Fruit fly (Drosophila melanogaster) whole organism, embryonic: ENCODE results near the gene CG31743.

Experiments used
- Bdp1 ChIP-seq: fragments of 200-800 bp; sonication (Bioruptor generic); optimal IDR thresholded peaks from 3 replicates; lab custom pipeline; 2016; ENCODE audit warnings: missing biosample characterization, missing genetic modification characterization
- Blimp-1 ChIP-seq: fragments of 200-800 bp; sonication (Bioruptor generic); optimal IDR thresholded peaks from 3 replicates; lab custom pipeline; 2018; ENCODE audit warnings: missing biosample characterization, missing genetic modification characterization, mild to moderate bottlenecking, moderate library complexity, missing genetic modification reagents
- C15 ChIP-seq: fragments of 200-800 bp; sonication (Bioruptor generic); IDR thresholded peaks from 3 replicates; pipeline ENCODE4 v1.3.6; 2022; ENCODE audit warnings: missing biosample characterization, missing genetic modification characterization
- CG10147 ChIP-seq: fragments of 200-800 bp; sonication (Bioruptor generic); optimal IDR thresholded peaks from 2 replicates; lab custom pipeline; 2019; ENCODE audit warnings: missing biosample characterization, mild to moderate bottlenecking, missing genetic modification characterization, moderate library complexity
- CG10366 ChIP-seq: fragments of 200-800 bp; sonication (Bioruptor generic); IDR thresholded peaks from 2 replicates; pipeline ENCODE4 v1.3.6; 2022; ENCODE audit warnings: missing biosample characterization, missing genetic modification characterization
- CG10462 ChIP-seq: fragments of 200-800 bp; sonication (Bioruptor generic); optimal IDR thresholded peaks from 2 replicates; lab custom pipeline; 2016; ENCODE audit warnings: missing biosample characterization, missing genetic modification characterization
- CG10565 ChIP-seq: fragments of 200-800 bp; sonication (Bioruptor generic); optimal IDR thresholded peaks from 3 replicates; lab custom pipeline; 2016; ENCODE audit warnings: missing biosample characterization, mild to moderate bottlenecking, missing genetic modification characterization
- CG10959 ChIP-seq: fragments of 200-800 bp; sonication (Bioruptor generic); IDR thresholded peaks from 2 replicates; pipeline ENCODE4 v1.3.6; 2022; ENCODE audit warnings: missing biosample characterization, missing genetic modification characterization
- CG11695 ChIP-seq: fragments of 200-800 bp; sonication (Bioruptor generic); IDR thresholded peaks from 3 replicates; pipeline ENCODE4 v1.3.6; 2022; ENCODE audit warnings: missing biosample characterization, missing genetic modification characterization
- CG12219 ChIP-seq: fragments of 200-800 bp; sonication (Bioruptor generic); optimal IDR thresholded peaks from 3 replicates; lab custom pipeline; 2018; ENCODE audit warnings: missing biosample characterization, mild to moderate bottlenecking, missing genetic modification characterization
- CG13123 ChIP-seq: fragments of 200-800 bp; sonication (Bioruptor generic); optimal IDR thresholded peaks from 2 replicates; lab custom pipeline; 2016; ENCODE audit warnings: missing biosample characterization, missing genetic modification characterization
- CG13424 ChIP-seq: fragments of 200-800 bp; sonication (Bioruptor generic); optimal IDR thresholded peaks from 2 replicates; lab custom pipeline; 2019; ENCODE audit warnings: missing biosample characterization, mild to moderate bottlenecking, missing genetic modification characterization, moderate library complexity
- CG15073 ChIP-seq: fragments of 200-800 bp; sonication (Bioruptor generic); optimal IDR thresholded peaks from 2 replicates; lab custom pipeline; 2016; ENCODE audit warnings: missing biosample characterization, missing genetic modification characterization
- CG16779 ChIP-seq: fragments of 200-800 bp; sonication (Bioruptor generic); IDR thresholded peaks from 2 replicates; pipeline ENCODE4 v1.3.6; 2022; ENCODE audit warnings: missing biosample characterization, missing genetic modification characterization
- CG17829 ChIP-seq: fragments of 200-800 bp; optimal IDR thresholded peaks from 2 replicates; lab custom pipeline; 2019; ENCODE audit warnings: missing biosample characterization, mild to moderate bottlenecking, missing genetic modification characterization, moderate library complexity
- CG2116 ChIP-seq: fragments of 200-800 bp; sonication (Bioruptor generic); optimal IDR thresholded peaks from 3 replicates; lab custom pipeline; 2018; ENCODE audit warnings: missing biosample characterization, mild to moderate bottlenecking, missing genetic modification characterization
- CG42726 ChIP-seq: fragments of 200-800 bp; sonication (Bioruptor generic); IDR thresholded peaks from 2 replicates; pipeline ENCODE4 v1.3.6; 2022; ENCODE audit warnings: missing biosample characterization, missing genetic modification characterization; ENCODE audit not compliant: partially characterized antibody
- CG4282 ChIP-seq: fragments of 200-800 bp; sonication (Bioruptor generic); optimal IDR thresholded peaks from 2 replicates; lab custom pipeline; 2016; ENCODE audit warnings: missing biosample characterization, missing genetic modification characterization
- CG6175 ChIP-seq: fragments of 200-800 bp; sonication (Bioruptor generic); IDR thresholded peaks from 3 replicates; pipeline ENCODE4 v1.3.6; 2022; ENCODE audit warnings: missing biosample characterization, missing genetic modification characterization
- CG6813 ChIP-seq: fragments of 200-800 bp; sonication (Bioruptor generic); optimal IDR thresholded peaks from 2 replicates; lab custom pipeline; 2017; ENCODE audit warnings: missing biosample characterization, missing genetic modification characterization, mild to moderate bottlenecking, moderate library complexity, missing genetic modification reagents
- CG7357 ChIP-seq: fragments of 200-800 bp; sonication (Bioruptor generic); IDR thresholded peaks from 3 replicates; pipeline ENCODE4 v1.3.6; 2022; ENCODE audit warnings: missing biosample characterization, missing genetic modification characterization
- CoRest ChIP-seq: fragments of 200-800 bp; sonication (Bioruptor generic); optimal IDR thresholded peaks from 3 replicates; lab custom pipeline; 2018; ENCODE audit warnings: missing biosample characterization, mild to moderate bottlenecking, missing genetic modification characterization, moderate library complexity
- Deaf1 ChIP-seq: fragments of 200-800 bp; optimal IDR thresholded peaks from 3 replicates; lab custom pipeline; 2019; ENCODE audit warnings: missing biosample characterization, mild to moderate bottlenecking, missing genetic modification characterization, moderate library complexity
- Doc3 ChIP-seq: fragments of 200-800 bp; sonication (Bioruptor generic); IDR thresholded peaks from 3 replicates; pipeline ENCODE4 v1.3.6; 2022; ENCODE audit warnings: missing biosample characterization, missing genetic modification characterization; ENCODE audit not compliant: partially characterized antibody
- E2f2 ChIP-seq: fragments of 200-800 bp; sonication (Bioruptor generic); IDR thresholded peaks from 2 replicates; pipeline ENCODE4 v1.3.6; 2022; ENCODE audit warnings: missing biosample characterization, missing genetic modification characterization
- Hey ChIP-seq: fragments of 200-800 bp; sonication (Bioruptor generic); optimal IDR thresholded peaks from 3 replicates; lab custom pipeline; 2018; ENCODE audit warnings: missing biosample characterization, mild to moderate bottlenecking, missing genetic modification characterization
- Hr51 ChIP-seq, 2 experiments: fragments of 200-800 bp; sonication (Bioruptor generic); optimal IDR thresholded peaks; 2 replicates in 1 of 2; 3 replicates in 1 of 2; lab custom pipeline; 2016 to 2018; ENCODE audit warnings: missing biosample characterization in 2 of 2, missing genetic modification characterization in 2 of 2, mild to moderate bottlenecking in 1 of 2, moderate library complexity in 1 of 2
- MESR4 ChIP-seq: fragments of 200-800 bp; sonication (Bioruptor generic); optimal IDR thresholded peaks from 2 replicates; lab custom pipeline; 2018; ENCODE audit warnings: missing biosample characterization, mild to moderate bottlenecking, missing genetic modification characterization, moderate library complexity
- Med ChIP-seq: fragments of 200-800 bp; sonication (Bioruptor generic); peaks from one replicate; lab custom pipeline; 2016; ENCODE audit warnings: missing biosample characterization, missing genetic modification characterization, mild to moderate bottlenecking, inconsistent platforms, moderate library complexity
- PHDP ChIP-seq: fragments of 200-800 bp; sonication (Bioruptor generic); optimal IDR thresholded peaks from 3 replicates; lab custom pipeline; 2018; ENCODE audit warnings: missing biosample characterization, mild to moderate bottlenecking, missing genetic modification characterization, moderate library complexity
- Rfx ChIP-seq: fragments of 200-800 bp; sonication (Bioruptor generic); IDR thresholded peaks from 2 replicates; pipeline ENCODE4 v1.3.6; 2022; ENCODE audit warnings: missing biosample characterization, missing genetic modification characterization
- Stat92E ChIP-seq, 3 experiments: fragments of >200 bp in 2 of 3; fragments of 200-800 bp in 1 of 3; sonication (Bioruptor generic) in 1 of 3; optimal IDR thresholded peaks; 2 replicates each; lab custom pipeline; 2017 to 2019; ENCODE audit warnings: missing biosample characterization in 3 of 3, missing genetic modification characterization in 3 of 3, mild to moderate bottlenecking in 1 of 3, moderate library complexity in 1 of 3
- Xbp1 ChIP-seq: fragments of 200-800 bp; sonication (Bioruptor generic); optimal IDR thresholded peaks from 3 replicates; lab custom pipeline; 2016; ENCODE audit warnings: missing biosample characterization, mild to moderate bottlenecking, missing genetic modification characterization
- abd-A ChIP-seq: fragments of 200-800 bp; sonication (Bioruptor generic); optimal IDR thresholded peaks from 3 replicates; lab custom pipeline; 2019; ENCODE audit warnings: missing biosample characterization, mild to moderate bottlenecking, missing genetic modification characterization, moderate library complexity
- al ChIP-seq: fragments of 200-800 bp; sonication (Bioruptor generic); IDR thresholded peaks from 2 replicates; pipeline ENCODE4 v1.3.6; 2022; ENCODE audit warnings: missing biosample characterization, missing genetic modification characterization
- aop ChIP-seq: fragments of 200-800 bp; sonication (Bioruptor generic); IDR thresholded peaks from 2 replicates; pipeline ENCODE4 v1.3.6; 2022; ENCODE audit warnings: missing biosample characterization, missing genetic modification characterization
- bcd ChIP-seq: fragments of 200-800 bp; sonication (Bioruptor generic); optimal IDR thresholded peaks from 2 replicates; lab custom pipeline; 2017; ENCODE audit warnings: missing biosample characterization, mild to moderate bottlenecking, missing genetic modification characterization
- bowl ChIP-seq: fragments of 200-800 bp; sonication (Bioruptor generic); IDR thresholded peaks from 2 replicates; pipeline ENCODE4 v1.3.6; 2022; ENCODE audit warnings: missing biosample characterization, missing genetic modification characterization
- chinmo ChIP-seq: fragments of 200-800 bp; sonication (Bioruptor generic); IDR thresholded peaks from 4 replicates; pipeline ENCODE4 v1.3.6; 2022; ENCODE audit warnings: missing biosample characterization, missing genetic modification characterization; ENCODE audit not compliant: partially characterized antibody
- en ChIP-seq: fragments of 200-800 bp; sonication (Bioruptor generic); optimal IDR thresholded peaks from 2 replicates; lab custom pipeline; 2016; ENCODE audit warnings: missing biosample characterization, missing genetic modification characterization
- lab ChIP-seq: fragments of 200-800 bp; sonication (Bioruptor generic); optimal IDR thresholded peaks from 3 replicates; lab custom pipeline; 2017; ENCODE audit warnings: missing biosample characterization, missing genetic modification characterization, mild to moderate bottlenecking, moderate library complexity, missing genetic modification reagents
- psq ChIP-seq: fragments of 200-800 bp; sonication (Bioruptor generic); optimal IDR thresholded peaks from 2 replicates; lab custom pipeline; 2017; ENCODE audit warnings: missing biosample characterization, missing genetic modification characterization
- ro ChIP-seq: fragments of 200-800 bp; sonication (Bioruptor generic); IDR thresholded peaks from 2 replicates; pipeline ENCODE4 v1.3.6; 2022; ENCODE audit warnings: missing biosample characterization, missing genetic modification characterization
- sima ChIP-seq: fragments of 200-800 bp; sonication (Bioruptor generic); optimal IDR thresholded peaks from 2 replicates; lab custom pipeline; 2016; ENCODE audit warnings: missing biosample characterization, missing genetic modification characterization
- tgo ChIP-seq: fragments of 200-800 bp; sonication (Bioruptor generic); IDR thresholded peaks from 3 replicates; pipeline ENCODE4 v1.3.6; 2022; ENCODE audit warnings: missing biosample characterization, missing genetic modification characterization
- tin ChIP-seq: fragments of 200-800 bp; sonication (Bioruptor generic); optimal IDR thresholded peaks from 3 replicates; lab custom pipeline; 2016; ENCODE audit warnings: missing biosample characterization, missing genetic modification characterization
- trh ChIP-seq: fragments of 200-800 bp; sonication (Bioruptor generic); optimal IDR thresholded peaks from 2 replicates; lab custom pipeline; 2016; ENCODE audit warnings: missing biosample characterization, missing genetic modification characterization
- vfl ChIP-seq: fragments of 200-800 bp; sonication (Bioruptor generic); optimal IDR thresholded peaks from 2 replicates; lab custom pipeline; 2016; ENCODE audit warnings: missing biosample characterization, missing genetic modification characterization

The CG31743 gene

dm6 chr2L:16887660-16888573, 8.6 kb downstream of the CG31743 start, which contains the start of the genes osi and tweek (continued):
- no peak for TF ChIP-seq aop
- peak; percentile 75 for TF ChIP-seq CG13424 (tag; lab: Kevin White, UChicago)
- peak; percentile 3 for TF ChIP-seq Deaf1 (tag; lab: Kevin White, UChicago)
- TF ChIP-seq CG10147 (GFP tag; lab: Kevin White, UChicago): no peak
- peak; percentile 47 for TF ChIP-seq trh
- no peak for TF ChIP-seq ro (GFP tag; lab: Robert Waterston, UW)
- peak; percentile 42 for TF ChIP-seq al (GFP tag; lab: Robert Waterston, UW)
- no peak for TF ChIP-seq Stat92E (GFP tag; optimal IDR thresholded peaks at IDR 0.05; lab: Kevin White, UChicago)
- peak; percentile 46; the same call in 1 of the 3 replicates for TF ChIP-seq tgo (GFP tag; lab: Robert Waterston, UW)
- TF ChIP-seq MESR4 (GFP tag; lab: Kevin White, UChicago): peak; percentile 82
- peak; percentile 23 for TF ChIP-seq lab (GFP tag; lab: Kevin White, UChicago)
- TF ChIP-seq CoRest (tag; lab: Kevin White, UChicago): peak; percentile 81
- TF ChIP-seq CG12219: no peak
- TF ChIP-seq CG16779 (GFP tag; lab: Robert Waterston, UW): 0 out of 2 replicates have a peak, but pooled peaks have one; percentile 11
- TF ChIP-seq Med (GFP tag; lab: Kevin White, UChicago): peak; percentile 82
- no peak for TF ChIP-seq CG6813
- no peak for TF ChIP-seq CG6175 (GFP tag; lab: Robert Waterston, UW)
- no peak for TF ChIP-seq abd-A
- peak; percentile 5 for TF ChIP-seq Bdp1 (GFP tag; lab: Kevin White, UChicago)
- peak; percentile 16 for TF ChIP-seq CG15073 (GFP tag; lab: Kevin White, UChicago)
- peak; percentile 21; the same call in 1 of the 2 replicates for TF ChIP-seq CG10366 (GFP tag; lab: Robert Waterston, UW)
- TF ChIP-seq tin (GFP tag; lab: Kevin White, UChicago): peak; percentile 57
- TF ChIP-seq CG17829 (tag; lab: Kevin White, UChicago): peak; percentile 60
- peak; percentile 89 for TF ChIP-seq Doc3 (GFP tag; lab: Robert Waterston, UW)
- peak; percentile 5 for TF ChIP-seq CG13123 (GFP tag; lab: Kevin White, UChicago)
- TF ChIP-seq vfl (GFP tag; lab: Kevin White, UChicago): peak; percentile 57
- TF ChIP-seq bowl (GFP tag; lab: Robert Waterston, UW): no peak
- TF ChIP-seq PHDP (tag; lab: Kevin White, UChicago): no peak
- TF ChIP-seq Hr51 (GFP tag; optimal IDR thresholded peaks at IDR 0.05; lab: Kevin White, UChicago): peak in 1 of 2 experiments; percentile 38
- peak; percentile 50 for TF ChIP-seq CG2116 (GFP tag; lab: Kevin White, UChicago)
- TF ChIP-seq CG10565 (GFP tag; lab: Kevin White, UChicago): no peak
- no peak for TF ChIP-seq sima (GFP tag; lab: Kevin White, UChicago)
- TF ChIP-seq Hey: peak; percentile 52
- TF ChIP-seq E2f2 (GFP tag; lab: Robert Waterston, UW): peak; percentile 15; the same call in 1 of the 2 replicates
- TF ChIP-seq Xbp1 (GFP tag; lab: Kevin White, UChicago): peak; percentile 78
- no peak for TF ChIP-seq CG11695 (GFP tag; lab: Robert Waterston, UW)
- no peak for TF ChIP-seq psq (GFP tag; lab: Kevin White, UChicago)
- TF ChIP-seq CG4282 (GFP tag; lab: Kevin White, UChicago): no peak
- no peak for TF ChIP-seq en (GFP tag; lab: Kevin White, UChicago)
- no peak for TF ChIP-seq CG10959 (GFP tag; lab: Robert Waterston, UW)
- peak; percentile 95 for TF ChIP-seq CG42726
- TF ChIP-seq CG10462 (GFP tag; lab: Kevin White, UChicago): peak; percentile 24
- peak; percentile 87 for TF ChIP-seq Rfx
- TF ChIP-seq chinmo (GFP tag; lab: Robert Waterston, UW): peak; percentile 88
- no peak for TF ChIP-seq CG7357 (GFP tag; lab: Robert Waterston, UW)
- peak; percentile 57 for TF ChIP-seq bcd
- TF ChIP-seq Blimp-1 (GFP tag; lab: Kevin White, UChicago): no peak
- no peak for TF ChIP-seq C15
